Fruit fly (Drosophila melanogaster) whole organism, pupa: ENCODE results near the gene CG10864.

Source experiments
- CG15710 ChIP-seq: fragments of 200-800 bp; sonication (Bioruptor generic); optimal IDR thresholded peaks from 2 replicates; lab custom pipeline; 2018; ENCODE audit warnings: missing biosample characterization, mild to moderate bottlenecking, missing genetic modification characterization, moderate library complexity
- CG17806 ChIP-seq: fragments of 200-800 bp; sonication (Bioruptor generic); optimal IDR thresholded peaks from 2 replicates; lab custom pipeline; 2018; ENCODE audit warnings: missing biosample characterization, mild to moderate bottlenecking, missing genetic modification characterization, moderate library complexity
- CG34367 ChIP-seq: fragments of 200-800 bp; sonication (Bioruptor generic); optimal IDR thresholded peaks from 2 replicates; lab custom pipeline; 2018; ENCODE audit warnings: missing biosample characterization, mild to moderate bottlenecking, missing genetic modification characterization
- gl ChIP-seq: fragments of 200-800 bp; sonication (Bioruptor generic); optimal IDR thresholded peaks from 2 replicates; lab custom pipeline; 2018; ENCODE audit warnings: missing biosample characterization, mild to moderate bottlenecking, missing genetic modification characterization
- rn ChIP-seq: fragments of 200-800 bp; sonication (Bioruptor generic); IDR thresholded peaks from 2 replicates; pipeline ENCODE4 v1.3.6; 2022; ENCODE audit warnings: missing biosample characterization, missing genetic modification characterization

DNA sequence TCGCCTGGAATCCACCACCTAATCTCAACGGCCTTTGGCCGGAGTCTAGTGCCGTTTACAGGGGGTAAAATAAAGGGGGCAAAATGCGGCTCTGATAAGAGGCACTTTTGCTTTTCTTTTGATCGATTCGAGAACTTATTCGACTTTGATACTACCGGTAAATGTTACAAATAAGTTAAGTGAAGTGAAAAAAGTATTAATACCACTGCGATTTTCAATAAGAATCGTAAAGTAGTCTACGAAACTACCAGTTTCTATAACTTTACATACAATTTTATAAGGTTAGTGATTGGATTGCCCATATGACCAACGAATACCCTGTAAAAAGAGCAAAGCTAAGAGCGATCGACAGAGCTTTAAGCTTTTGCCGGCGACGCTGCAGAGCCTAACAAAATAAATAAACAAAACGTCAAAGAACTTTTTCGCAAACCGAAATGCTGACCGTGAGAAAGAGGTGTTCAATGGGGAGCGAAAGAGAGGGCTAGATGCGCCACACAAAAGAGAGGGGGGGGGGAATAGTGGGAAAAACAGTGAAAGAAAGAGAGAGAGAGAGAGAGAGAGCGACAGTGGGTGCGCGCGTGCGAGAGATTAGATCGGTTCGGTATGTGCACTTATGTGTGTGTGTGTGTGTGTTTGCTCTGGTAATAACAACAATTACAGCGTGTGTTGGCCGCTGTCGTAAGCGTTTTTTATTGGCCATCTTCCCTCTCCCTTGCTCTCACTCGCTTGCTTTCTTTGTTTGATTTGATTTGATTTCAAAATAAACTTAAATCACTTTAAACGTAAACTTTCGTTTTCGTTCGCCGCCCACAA is 25.3 kb upstream of the CG10864 start:
- no peak for TF ChIP-seq CG15710 (tag; lab: Kevin White, UChicago)
- TF ChIP-seq rn (GFP tag; lab: Robert Waterston, UW): no peak; the same call in 1 of the 2 replicates
- TF ChIP-seq CG17806 (tag; lab: Kevin White, UChicago): peak; percentile 69
- TF ChIP-seq gl (tag; lab: Kevin White, UChicago): peak; percentile 42
- TF ChIP-seq CG34367 (tag; lab: Kevin White, UChicago): peak; percentile 59
